Worm (Caenorhabditis elegans): Measurements from ENCODE around the gene W02A2.12.

- TF ChIP-seq sox-4 (tag; optimal IDR thresholded peaks at IDR 0.05) = no peak
- no peak for TF ChIP-seq dmd-4 (tag; optimal IDR thresholded peaks at IDR 0.05; ENCODE audit: borderline replicate concordance)
- no peak for TF ChIP-seq ceh-34 (tag; optimal IDR thresholded peaks at IDR 0.05)
- no peak for TF ChIP-seq F13H6.1 (tag; optimal IDR thresholded peaks at IDR 0.05)
These were observed 20.6 kb upstream of the W02A2.12 start, which contains the start of gene agt-1 for ce11 chrIV:13369120-13369842.
